Fruit fly (Drosophila melanogaster): Measurements from ENCODE around the gene kis.

dm6 chr2L:247432-247831 is 3.2 kb downstream of the kis start:
- peak; percentile 35 for TF ChIP-seq pad (GFP tag; optimal IDR thresholded peaks at IDR 0.05)
- TF ChIP-seq cic (GFP tag; optimal IDR thresholded peaks at IDR 0.05), result no peak
- TF ChIP-seq CG12768 (GFP tag; optimal IDR thresholded peaks at IDR 0.05), result no peak
- TF ChIP-seq Crg-1 (GFP tag; optimal IDR thresholded peaks at IDR 0.05), result no peak
- no peak for TF ChIP-seq bab1 (GFP tag; optimal IDR thresholded peaks at IDR 0.05)
- no peak for TF ChIP-seq cnc (optimal IDR thresholded peaks at IDR 0.05)
- no peak for TF ChIP-seq kay (GFP tag; ENCODE audit: borderline replicate concordance)
- TF ChIP-seq Hr96 (GFP tag; optimal IDR thresholded peaks at IDR 0.05), result no peak
- TF ChIP-seq ovo (GFP tag; optimal IDR thresholded peaks at IDR 0.05), result no peak
- no peak for TF ChIP-seq Clk (GFP tag; optimal IDR thresholded peaks at IDR 0.05)
- no peak for TF ChIP-seq toe (GFP tag; optimal IDR thresholded peaks at IDR 0.05)
- no peak for TF ChIP-seq CG14711 (tag; optimal IDR thresholded peaks at IDR 0.05)
- no peak for TF ChIP-seq CG33017 (tag; optimal IDR thresholded peaks at IDR 0.05)
- no peak for TF ChIP-seq CG1620 (GFP tag; optimal IDR thresholded peaks at IDR 0.05)

Measured in whole organism, adult.